Worm (Caenorhabditis elegans) whole organism, late embryonic: ENCODE results near the gene ctsa-1.2.

ENCODE experiments used
- C38D4.7 ChIP-seq: fragments of 200-800 bp; sonication (Bioruptor generic); optimal IDR thresholded peaks from 2 replicates; lab custom pipeline; 2018; ENCODE audit warnings: mild to moderate bottlenecking, missing genetic modification characterization, moderate library complexity, missing compliant biosample characterization
- F13H6.1 ChIP-seq: sonication (generic microtip); optimal IDR thresholded peaks from 2 replicates; lab custom pipeline; 2016; ENCODE audit warnings: missing genetic modification characterization, missing compliant biosample characterization
- T23F11.4 ChIP-seq: fragments of 200-800 bp; sonication (Bioruptor generic); optimal IDR thresholded peaks from 2 replicates; lab custom pipeline; 2018; ENCODE audit warnings: mild to moderate bottlenecking, missing genetic modification characterization, missing compliant biosample characterization
- ama-1 ChIP-seq: fragments of 150-350 bp; optimal IDR thresholded peaks from 2 replicates; lab custom pipeline; 2014
- ceh-18 ChIP-seq: sonication (generic microtip); optimal IDR thresholded peaks from 2 replicates; lab custom pipeline; 2016; ENCODE audit warnings: missing genetic modification characterization, missing compliant biosample characterization
- ceh-22 ChIP-seq: sonication (generic microtip); optimal IDR thresholded peaks from 2 replicates; lab custom pipeline; 2017; ENCODE audit warnings: missing biosample characterization, missing genetic modification characterization
- ceh-24 ChIP-seq: sonication (generic microtip); optimal IDR thresholded peaks from 2 replicates; lab custom pipeline; 2016; ENCODE audit warnings: mild to moderate bottlenecking, missing genetic modification characterization, missing compliant biosample characterization
- ceh-31 ChIP-seq: sonication (generic microtip); optimal IDR thresholded peaks from 2 replicates; lab custom pipeline; 2016; ENCODE audit warnings: missing genetic modification characterization, missing compliant biosample characterization
- ceh-48 ChIP-seq: sonication (generic microtip); optimal IDR thresholded peaks from 2 replicates; lab custom pipeline; 2016; ENCODE audit warnings: missing genetic modification characterization, inconsistent platforms, missing compliant biosample characterization
- ceh-6 ChIP-seq: fragments of 200-800 bp; sonication (Bioruptor generic); optimal IDR thresholded peaks from 2 replicates; lab custom pipeline; 2018; ENCODE audit warnings: mild to moderate bottlenecking, missing genetic modification characterization, missing compliant biosample characterization
- ceh-9 ChIP-seq: sonication (generic microtip); optimal IDR thresholded peaks from 2 replicates; lab custom pipeline; 2016; ENCODE audit warnings: mild to moderate bottlenecking, missing genetic modification characterization, inconsistent platforms, missing compliant biosample characterization
- che-1 ChIP-seq: sonication (generic microtip); optimal IDR thresholded peaks from 2 replicates; lab custom pipeline; 2016; ENCODE audit warnings: mild to moderate bottlenecking, missing genetic modification characterization, missing compliant biosample characterization
- dmd-4 ChIP-seq: sonication (generic microtip); optimal IDR thresholded peaks from 2 replicates; lab custom pipeline; 2016; ENCODE audit warnings: borderline replicate concordance, missing genetic modification characterization, missing compliant biosample characterization
- dve-1 ChIP-seq: sonication (generic microtip); optimal IDR thresholded peaks from 2 replicates; lab custom pipeline; 2017; ENCODE audit warnings: antibody characterized with exemption, mild to moderate bottlenecking, missing genetic modification characterization, missing compliant biosample characterization
- elt-4 ChIP-seq: sonication (generic microtip); optimal IDR thresholded peaks from 2 replicates; lab custom pipeline; 2016; ENCODE audit warnings: missing genetic modification characterization, missing compliant biosample characterization
- ets-4 ChIP-seq: sonication (generic microtip); optimal IDR thresholded peaks from 2 replicates; lab custom pipeline; 2016; ENCODE audit warnings: missing genetic modification characterization, missing compliant biosample characterization
- hlh-13 ChIP-seq: fragments of 200-800 bp; sonication (Bioruptor generic); optimal IDR thresholded peaks from 2 replicates; lab custom pipeline; 2018; ENCODE audit warnings: mild to moderate bottlenecking, missing genetic modification characterization, missing compliant biosample characterization
- hlh-8 ChIP-seq: sonication (generic microtip); optimal IDR thresholded peaks from 2 replicates; lab custom pipeline; 2016; ENCODE audit warnings: missing genotype, missing genetic modification characterization, missing compliant biosample characterization
- nfya-1 ChIP-seq: sonication (generic microtip); optimal IDR thresholded peaks from 2 replicates; lab custom pipeline; 2017; ENCODE audit warnings: missing genetic modification characterization, mild to moderate bottlenecking, missing compliant biosample characterization, antibody characterized with exemption, moderate library complexity
- nhr-11 ChIP-seq: fragments of 150-350 bp; optimal IDR thresholded peaks from 2 replicates; lab custom pipeline; 2014; ENCODE audit warnings: missing biosample characterization, missing genetic modification characterization
- odd-2 ChIP-seq: sonication (generic microtip); optimal IDR thresholded peaks from 2 replicates; lab custom pipeline; 2017; ENCODE audit warnings: antibody characterized with exemption, mild to moderate bottlenecking, missing genetic modification characterization, missing compliant biosample characterization
- pag-3 ChIP-seq: sonication (generic microtip); optimal IDR thresholded peaks from 2 replicates; lab custom pipeline; 2016; ENCODE audit warnings: missing compliant biosample characterization, missing genetic modification characterization, borderline replicate concordance
- pat-9 ChIP-seq: fragments of 200-800 bp; sonication (Bioruptor generic); optimal IDR thresholded peaks from 2 replicates; lab custom pipeline; 2018; ENCODE audit warnings: mild to moderate bottlenecking, missing genetic modification characterization, moderate library complexity, missing compliant biosample characterization
- pha-2 ChIP-seq: sonication (generic microtip); optimal IDR thresholded peaks from 2 replicates; lab custom pipeline; 2017; ENCODE audit warnings: mild to moderate bottlenecking, missing genetic modification characterization, missing compliant biosample characterization
- pqm-1 ChIP-seq: sonication (generic microtip); optimal IDR thresholded peaks from 2 replicates; lab custom pipeline; 2016; ENCODE audit warnings: missing genetic modification characterization, missing compliant biosample characterization
- pros-1 ChIP-seq: fragments of 150-350 bp; optimal IDR thresholded peaks from 2 replicates; lab custom pipeline; 2014; ENCODE audit warnings: missing biosample characterization, missing genetic modification reagents, missing genetic modification characterization
- ref-2 ChIP-seq: sonication (generic microtip); optimal IDR thresholded peaks from 2 replicates; lab custom pipeline; 2016; ENCODE audit warnings: missing genetic modification characterization, missing compliant biosample characterization
- sdc-2 ChIP-seq: sonication (generic microtip); optimal IDR thresholded peaks from 2 replicates; lab custom pipeline; 2016; ENCODE audit warnings: missing genotype, missing genetic modification characterization, missing compliant biosample characterization
- sox-2 ChIP-seq: fragments of 200-800 bp; sonication (Bioruptor generic); IDR thresholded peaks from 2 replicates; pipeline ENCODE4 v1.3.6; 2022; ENCODE audit warnings: missing genetic modification reagents, missing genetic modification characterization, missing compliant biosample characterization
- sox-4 ChIP-seq: sonication (generic microtip); optimal IDR thresholded peaks from 2 replicates; lab custom pipeline; 2017; ENCODE audit warnings: mild to moderate bottlenecking, missing genetic modification characterization, inconsistent platforms, missing compliant biosample characterization
- unc-3 ChIP-seq, 2 experiments: fragments of 200-800 bp in 1 of 2; sonication (Bioruptor generic) in 1 of 2; sonication (generic microtip) in 1 of 2; conservative IDR thresholded peaks in 1 of 2; optimal IDR thresholded peaks in 1 of 2; 2 replicates each; pipeline versions ENCODE4 v1.3.6 to Lab custom; 2016 to 2022; ENCODE audit warnings: missing compliant biosample characterization in 2 of 2, missing genetic modification characterization in 2 of 2, missing genetic modification reagents in 1 of 2
- unc-42 ChIP-seq: sonication (generic microtip); optimal IDR thresholded peaks from 2 replicates; lab custom pipeline; 2016; ENCODE audit warnings: missing genotype, missing genetic modification characterization, missing compliant biosample characterization
- unc-55 ChIP-seq: sonication (generic microtip); optimal IDR thresholded peaks from 2 replicates; lab custom pipeline; 2017; ENCODE audit warnings: missing biosample characterization, missing genetic modification reagents, missing genetic modification characterization
- unc-86 ChIP-seq: sonication (generic microtip); optimal IDR thresholded peaks from 2 replicates; lab custom pipeline; 2016; ENCODE audit warnings: missing genetic modification characterization, missing compliant biosample characterization
- ztf-16 ChIP-seq: sonication (generic microtip); optimal IDR thresholded peaks from 2 replicates; lab custom pipeline; 2017; ENCODE audit warnings: missing genetic modification characterization, missing compliant biosample characterization

The ctsa-1.2 gene

ce11 chrII:11720819-11721218 is 18.3 kb upstream of the ctsa-1.2 start:
- TF ChIP-seq ceh-6 (GFP tag; lab: Kevin White, UChicago) (no peak), elt-4 (tag; lab: Kevin White, UChicago) (no peak), pqm-1 (no peak), pros-1 (tag; lab: Kevin White, UChicago) (no peak), C38D4.7 (no peak), nhr-11 (tag; lab: Kevin White, UChicago) (no peak)

ce11 chrII:11721604-11722003 is 17.6 kb upstream of the ctsa-1.2 start:
- TF ChIP-seq sox-4 (no peak), ceh-9 (tag; lab: Kevin White, UChicago) (no peak), pqm-1 (no peak), ceh-24 (no peak), sox-2 (GFP tag; lab: Robert Waterston, UW) (no peak), odd-2 (tag; lab: Kevin White, UChicago) (no peak)

DNA sequence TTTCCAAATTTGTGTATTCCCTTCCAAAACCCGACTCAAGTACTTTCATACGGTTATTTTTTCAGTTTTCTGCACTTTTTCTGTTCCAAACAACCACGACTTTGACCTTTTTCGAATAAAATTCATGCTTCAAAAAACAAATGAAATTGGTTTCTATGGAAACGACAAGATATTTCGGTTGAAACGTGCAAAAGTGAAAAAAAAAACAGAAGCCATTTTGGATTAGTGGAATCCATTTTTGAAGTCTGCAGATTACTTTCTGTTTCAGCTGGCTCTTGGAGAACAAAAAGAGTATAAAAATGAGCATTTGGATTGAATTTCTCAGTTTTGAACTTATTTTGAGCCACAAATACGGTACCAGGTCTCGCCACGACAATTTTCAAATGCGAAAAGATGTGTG is 17.0 kb upstream of the ctsa-1.2 start:
- TF ChIP-seq pag-3 (tag; lab: Kevin White, UChicago), result no peak
- no peak for TF ChIP-seq sox-2 (GFP tag; lab: Robert Waterston, UW)
- no peak for TF ChIP-seq ceh-18 (tag; lab: Kevin White, UChicago)
- no peak for TF ChIP-seq elt-4 (tag; lab: Kevin White, UChicago)
- TF ChIP-seq ama-1, result no peak
- TF ChIP-seq hlh-8 (tag; lab: Kevin White, UChicago), result no peak
- no peak for TF ChIP-seq pha-2 (tag; lab: Kevin White, UChicago)

DNA sequence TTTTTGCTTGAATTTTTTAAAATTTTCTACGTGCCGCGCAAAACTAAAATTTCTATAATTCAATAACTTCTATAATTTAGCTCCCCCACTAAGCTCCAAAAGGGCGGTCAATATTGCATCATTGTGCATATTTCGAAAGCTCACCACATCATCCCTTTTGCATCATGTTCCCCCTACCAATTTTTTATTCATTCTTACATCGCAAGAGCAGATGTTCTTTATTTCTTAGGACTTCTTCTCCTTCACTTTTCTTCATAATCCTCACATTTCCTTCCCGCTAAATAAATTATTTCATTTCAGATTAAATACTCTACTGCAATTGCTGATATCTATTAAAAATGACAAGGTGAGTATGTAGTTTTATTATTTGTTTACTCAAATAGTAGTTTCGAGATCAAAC is 15.3 kb upstream of the ctsa-1.2 start, which contains the start of gene ldh-1:
Gene ldh-1, plus strand, starts transcription at position 301 of the 400 bp plus-strand sequence.
- TF ChIP-seq unc-3 (GFP tag; conservative IDR thresholded peaks at IDR 0.05; lab: Robert Waterston, UW) (no peak), unc-3 (tag; optimal IDR thresholded peaks at IDR 0.05; lab: Kevin White, UChicago) (no peak), hlh-13 (GFP tag; lab: Kevin White, UChicago) (no peak), che-1 (tag; lab: Kevin White, UChicago) (no peak), ceh-48 (tag; lab: Kevin White, UChicago) (no peak), unc-86 (tag; lab: Kevin White, UChicago) (no peak), ref-2 (tag; lab: Kevin White, UChicago) (no peak), pat-9 (no peak), ama-1 (no peak), dve-1 (tag; lab: Kevin White, UChicago) (no peak), F13H6.1 (tag; lab: Kevin White, UChicago) (no peak), T23F11.4 (no peak), ets-4 (tag; lab: Kevin White, UChicago) (no peak), ceh-31 (tag; lab: Kevin White, UChicago) (no peak), ceh-22 (tag; lab: Kevin White, UChicago) (no peak), hlh-8 (tag; lab: Kevin White, UChicago) (no peak), ztf-16 (no peak), sdc-2 (tag; lab: Kevin White, UChicago) (no peak)

DNA sequence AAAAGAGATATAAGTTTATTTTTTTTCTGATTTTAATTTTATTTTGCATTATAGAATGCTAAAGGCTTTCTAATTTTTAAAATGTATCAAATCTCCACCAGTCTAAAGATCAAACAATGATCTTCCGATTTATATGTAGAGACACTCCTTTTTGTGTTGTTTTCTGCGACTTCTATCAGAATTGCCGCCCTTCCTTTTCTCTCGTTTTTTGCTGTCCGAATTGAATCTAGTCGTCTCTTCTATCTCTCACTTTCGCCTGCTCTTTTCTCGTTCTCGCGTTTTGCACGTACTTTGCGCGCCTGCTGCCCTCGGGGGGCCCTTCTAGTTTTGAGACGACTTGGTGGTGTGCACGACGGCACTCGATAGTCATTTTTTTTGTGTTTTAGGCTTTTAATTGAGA is 14.8 kb upstream of the ctsa-1.2 start:
- peak; percentile 86 for TF ChIP-seq unc-42
- peak; percentile 33 for TF ChIP-seq ceh-18 (tag; lab: Kevin White, UChicago)
- TF ChIP-seq unc-55 (GFP tag; lab: Kevin White, UChicago), result peak; percentile 29
- no peak for TF ChIP-seq pat-9
- TF ChIP-seq ceh-31 (tag; lab: Kevin White, UChicago), result peak; percentile 34
- TF ChIP-seq dmd-4 (tag; lab: Kevin White, UChicago), result no peak
- TF ChIP-seq F13H6.1 (tag; lab: Kevin White, UChicago), result no peak
- TF ChIP-seq nfya-1 (tag; lab: Kevin White, UChicago), result peak; percentile 17
- TF ChIP-seq, all 69 proteins: peak for 5
